Fruit fly (Drosophila melanogaster) whole organism, embryonic: ENCODE data around the gene lute.

Experiments used
- Ada2b ChIP-seq: fragments of 200-800 bp; sonication (Bioruptor generic); IDR thresholded peaks from 2 replicates; pipeline ENCODE4 v1.3.6; 2022; ENCODE audit warnings: missing biosample characterization, missing genetic modification characterization
- Awh ChIP-seq: fragments of 200-800 bp; sonication (Bioruptor generic); IDR thresholded peaks from 2 replicates; pipeline ENCODE4, ENCODE4 v1.3.6; 2022; ENCODE audit warnings: missing biosample characterization, missing genetic modification characterization
- BEAF-32 ChIP-seq: fragments of 200-800 bp; sonication (Bioruptor generic); optimal IDR thresholded peaks from 3 replicates; lab custom pipeline; 2017; ENCODE audit warnings: missing biosample characterization, missing genetic modification characterization, mild to moderate bottlenecking, moderate library complexity, missing genetic modification reagents
- Bdp1 ChIP-seq: fragments of 200-800 bp; sonication (Bioruptor generic); optimal IDR thresholded peaks from 3 replicates; lab custom pipeline; 2016; ENCODE audit warnings: missing biosample characterization, missing genetic modification characterization
- Blimp-1 ChIP-seq: fragments of 200-800 bp; sonication (Bioruptor generic); optimal IDR thresholded peaks from 3 replicates; lab custom pipeline; 2018; ENCODE audit warnings: missing biosample characterization, missing genetic modification characterization, mild to moderate bottlenecking, moderate library complexity, missing genetic modification reagents
- BtbVII ChIP-seq: fragments of 200-800 bp; sonication (Bioruptor generic); optimal IDR thresholded peaks from 3 replicates; lab custom pipeline; 2017; ENCODE audit warnings: missing biosample characterization, mild to moderate bottlenecking, missing genetic modification characterization
- Bteb2 ChIP-seq: fragments of 200-800 bp; sonication (Bioruptor generic); optimal IDR thresholded peaks from 2 replicates; lab custom pipeline; 2016; ENCODE audit warnings: missing biosample characterization, missing genetic modification characterization
- CG10209 ChIP-seq: fragments of 200-800 bp; sonication (Bioruptor generic); optimal IDR thresholded peaks from 3 replicates; lab custom pipeline; 2017; ENCODE audit warnings: missing biosample characterization, mild to moderate bottlenecking, missing genetic modification characterization, missing genetic modification reagents
- CG12071 ChIP-seq: fragments of 200-800 bp; sonication (Bioruptor generic); optimal IDR thresholded peaks from 3 replicates; lab custom pipeline; 2018; ENCODE audit warnings: missing biosample characterization, mild to moderate bottlenecking, missing genetic modification characterization
- CG13123 ChIP-seq: fragments of 200-800 bp; sonication (Bioruptor generic); optimal IDR thresholded peaks from 2 replicates; lab custom pipeline; 2016; ENCODE audit warnings: missing biosample characterization, missing genetic modification characterization
- CG13287 ChIP-seq: fragments of 200-800 bp; sonication (Bioruptor generic); IDR thresholded peaks from 2 replicates; pipeline ENCODE4 v1.3.6; 2022; ENCODE audit warnings: missing biosample characterization, missing genetic modification characterization; ENCODE audit not compliant: partially characterized antibody
- CG14710 ChIP-seq: fragments of 200-800 bp; sonication (Bioruptor generic); optimal IDR thresholded peaks from 3 replicates; lab custom pipeline; 2019; ENCODE audit warnings: missing biosample characterization, mild to moderate bottlenecking, missing genetic modification characterization, moderate library complexity
- CG1647 ChIP-seq: fragments of 200-800 bp; sonication (Bioruptor generic); optimal IDR thresholded peaks from 3 replicates; lab custom pipeline; 2016; ENCODE audit warnings: missing biosample characterization, missing genetic modification characterization
- CG16863 ChIP-seq: fragments of 200-800 bp; sonication (Bioruptor generic); optimal IDR thresholded peaks from 3 replicates; lab custom pipeline; 2016; ENCODE audit warnings: missing biosample characterization, missing genetic modification characterization
- CG17802 ChIP-seq: fragments of 200-800 bp; sonication (Bioruptor generic); optimal IDR thresholded peaks from 2 replicates; lab custom pipeline; 2018; ENCODE audit warnings: missing biosample characterization, mild to moderate bottlenecking, missing genetic modification characterization, moderate library complexity
- CG18262 ChIP-seq: fragments of 200-800 bp; optimal IDR thresholded peaks from 3 replicates; lab custom pipeline; 2019; ENCODE audit warnings: missing biosample characterization, mild to moderate bottlenecking, missing genetic modification characterization, moderate library complexity
- CG18476 ChIP-seq: fragments of 200-800 bp; sonication (Bioruptor generic); optimal IDR thresholded peaks from 2 replicates; lab custom pipeline; 2016; ENCODE audit warnings: missing biosample characterization, mild to moderate bottlenecking, missing genetic modification characterization
- CG31224 ChIP-seq: fragments of 200-800 bp; sonication (Bioruptor generic); IDR thresholded peaks from 2 replicates; pipeline ENCODE4 v1.3.6; 2022; ENCODE audit warnings: missing biosample characterization, missing genetic modification characterization
- CG34224 ChIP-seq: fragments of 200-800 bp; sonication (Bioruptor generic); IDR thresholded peaks from 3 replicates; pipeline ENCODE4 v1.3.6; 2022; ENCODE audit warnings: missing biosample characterization, missing genetic modification characterization; ENCODE audit not compliant: partially characterized antibody
- CG3838 ChIP-seq: fragments of 200-800 bp; sonication (Bioruptor generic); optimal IDR thresholded peaks from 3 replicates; lab custom pipeline; 2016; ENCODE audit warnings: missing biosample characterization, missing genetic modification characterization
- CG42726 ChIP-seq: fragments of 200-800 bp; sonication (Bioruptor generic); IDR thresholded peaks from 2 replicates; pipeline ENCODE4 v1.3.6; 2022; ENCODE audit warnings: missing biosample characterization, missing genetic modification characterization; ENCODE audit not compliant: partially characterized antibody
- CG4424 ChIP-seq: fragments of 200-800 bp; sonication (Bioruptor generic); optimal IDR thresholded peaks from 3 replicates; lab custom pipeline; 2016; ENCODE audit warnings: missing biosample characterization, missing genetic modification characterization
- CG4820 ChIP-seq: fragments of 200-800 bp; sonication (Bioruptor generic); optimal IDR thresholded peaks from 3 replicates; lab custom pipeline; 2016; ENCODE audit warnings: missing biosample characterization, missing genetic modification characterization
- CG8924 ChIP-seq: fragments of 200-800 bp; optimal IDR thresholded peaks from 3 replicates; lab custom pipeline; 2019; ENCODE audit warnings: missing biosample characterization, mild to moderate bottlenecking, missing genetic modification characterization, moderate library complexity
- D19A ChIP-seq: fragments of 200-800 bp; optimal IDR thresholded peaks from 3 replicates; lab custom pipeline; 2019; ENCODE audit warnings: missing biosample characterization, mild to moderate bottlenecking, missing genetic modification characterization, moderate library complexity
- Dref ChIP-seq: fragments of 200-800 bp; sonication (Bioruptor generic); IDR thresholded peaks from 2 replicates; pipeline ENCODE4 v1.3.6; 2022; ENCODE audit warnings: missing biosample characterization, missing genetic modification characterization
- Ets65A ChIP-seq: fragments of 200-800 bp; sonication (Bioruptor generic); peaks from one replicate; lab custom pipeline; 2016; ENCODE audit warnings: missing biosample characterization, missing genetic modification characterization
- HmgZ ChIP-seq: fragments of 200-800 bp; sonication (Bioruptor generic); optimal IDR thresholded peaks from 2 replicates; lab custom pipeline; 2018; ENCODE audit warnings: missing biosample characterization, mild to moderate bottlenecking, missing genetic modification characterization
- Neu2 ChIP-seq: fragments of 200-800 bp; sonication (Bioruptor generic); optimal IDR thresholded peaks from 3 replicates; lab custom pipeline; 2016; ENCODE audit warnings: missing biosample characterization, missing genetic modification characterization, borderline replicate concordance
- Ravus ChIP-seq: fragments of 200-800 bp; sonication (Bioruptor generic); IDR thresholded peaks from 2 replicates; pipeline ENCODE4 v1.3.6; 2022; ENCODE audit warnings: missing biosample characterization, missing genetic modification characterization
- Rfx ChIP-seq: fragments of 200-800 bp; sonication (Bioruptor generic); IDR thresholded peaks from 2 replicates; pipeline ENCODE4 v1.3.6; 2022; ENCODE audit warnings: missing biosample characterization, missing genetic modification characterization
- Xrp1 ChIP-seq: fragments of 200-800 bp; sonication (Bioruptor generic); IDR thresholded peaks from 2 replicates; pipeline ENCODE4 v1.3.6; 2022; ENCODE audit warnings: missing biosample characterization, missing genetic modification characterization
- ab ChIP-seq: fragments of 200-800 bp; sonication (Bioruptor generic); optimal IDR thresholded peaks from 2 replicates; lab custom pipeline; 2016; ENCODE audit warnings: missing biosample characterization, missing genetic modification characterization
- cwo ChIP-seq: fragments of 200-800 bp; sonication (Bioruptor generic); optimal IDR thresholded peaks from 3 replicates; lab custom pipeline; 2017; ENCODE audit warnings: missing biosample characterization, missing genetic modification characterization, mild to moderate bottlenecking, moderate library complexity, missing genetic modification reagents
- disco-r ChIP-seq: fragments of 200-800 bp; sonication (Bioruptor generic); optimal IDR thresholded peaks from 2 replicates; lab custom pipeline; 2016; ENCODE audit warnings: missing biosample characterization, missing genetic modification characterization
- dpn ChIP-seq, 2 experiments: fragments of 200-800 bp; sonication (Bioruptor generic); optimal IDR thresholded peaks; 3 replicates each; lab custom pipeline; 2016; ENCODE audit warnings: missing biosample characterization in 2 of 2, missing genetic modification characterization in 2 of 2
- dysf ChIP-seq: fragments of 200-800 bp; sonication (Bioruptor generic); IDR thresholded peaks from 3 replicates; pipeline ENCODE4 v1.3.6; 2022; ENCODE audit warnings: missing biosample characterization, missing genetic modification characterization
- gfzf ChIP-seq: fragments of 200-800 bp; sonication (Bioruptor generic); optimal IDR thresholded peaks from 2 replicates; lab custom pipeline; 2016; ENCODE audit warnings: missing biosample characterization, mild to moderate bottlenecking, missing genetic modification characterization, moderate library complexity
- gsb-n ChIP-seq: fragments of 200-800 bp; sonication (Bioruptor generic); optimal IDR thresholded peaks from 3 replicates; lab custom pipeline; 2018; ENCODE audit warnings: missing biosample characterization, mild to moderate bottlenecking, missing genetic modification characterization
- ken ChIP-seq: fragments of 200-800 bp; sonication (Bioruptor generic); IDR thresholded peaks from 3 replicates; pipeline ENCODE4 v1.3.6; 2022; ENCODE audit warnings: missing biosample characterization, missing genetic modification characterization
- knrl ChIP-seq: fragments of 200-800 bp; sonication (Bioruptor generic); IDR thresholded peaks from 3 replicates; pipeline ENCODE4 v1.3.6; 2022; ENCODE audit warnings: missing biosample characterization, missing genetic modification characterization; ENCODE audit not compliant: partially characterized antibody
- lola ChIP-seq, 3 experiments: fragments of >200 bp in 2 of 3; fragments of 200-800 bp in 1 of 3; sonication (Bioruptor generic) in 1 of 3; optimal IDR thresholded peaks; 2 replicates each; lab custom pipeline; 2017 to 2019; ENCODE audit warnings: missing biosample characterization in 3 of 3, missing genetic modification characterization in 3 of 3, mild to moderate bottlenecking in 1 of 3, moderate library complexity in 1 of 3
- mam ChIP-seq: fragments of 200-800 bp; sonication (Bioruptor generic); optimal IDR thresholded peaks from 3 replicates; lab custom pipeline; 2016; ENCODE audit warnings: missing biosample characterization, missing genetic modification characterization
- mld ChIP-seq: fragments of 200-800 bp; sonication (Bioruptor generic); IDR thresholded peaks from 3 replicates; pipeline ENCODE4 v1.3.6; 2022; ENCODE audit warnings: missing biosample characterization, missing genetic modification characterization; ENCODE audit not compliant: partially characterized antibody
- nom ChIP-seq: fragments of 200-800 bp; sonication (Bioruptor generic); optimal IDR thresholded peaks from 2 replicates; lab custom pipeline; 2017; ENCODE audit warnings: missing biosample characterization, missing genetic modification characterization, mild to moderate bottlenecking, moderate library complexity, missing genetic modification reagents
- repo ChIP-seq: fragments of 200-800 bp; sonication (Bioruptor generic); optimal IDR thresholded peaks from 2 replicates; lab custom pipeline; 2016; ENCODE audit warnings: missing biosample characterization, missing genetic modification characterization
- slp2 ChIP-seq: fragments of 200-800 bp; sonication (Bioruptor generic); optimal IDR thresholded peaks from 2 replicates; lab custom pipeline; 2016; ENCODE audit warnings: missing biosample characterization, missing genetic modification characterization
- tap ChIP-seq: fragments of 200-800 bp; optimal IDR thresholded peaks from 3 replicates; lab custom pipeline; 2019; ENCODE audit warnings: missing biosample characterization, mild to moderate bottlenecking, missing genetic modification characterization, moderate library complexity
- z ChIP-seq: fragments of 200-800 bp; sonication (Bioruptor generic); IDR thresholded peaks from 3 replicates; pipeline ENCODE4 v1.3.6; 2022; ENCODE audit warnings: missing biosample characterization, missing genetic modification characterization

Gene lute

DNA sequence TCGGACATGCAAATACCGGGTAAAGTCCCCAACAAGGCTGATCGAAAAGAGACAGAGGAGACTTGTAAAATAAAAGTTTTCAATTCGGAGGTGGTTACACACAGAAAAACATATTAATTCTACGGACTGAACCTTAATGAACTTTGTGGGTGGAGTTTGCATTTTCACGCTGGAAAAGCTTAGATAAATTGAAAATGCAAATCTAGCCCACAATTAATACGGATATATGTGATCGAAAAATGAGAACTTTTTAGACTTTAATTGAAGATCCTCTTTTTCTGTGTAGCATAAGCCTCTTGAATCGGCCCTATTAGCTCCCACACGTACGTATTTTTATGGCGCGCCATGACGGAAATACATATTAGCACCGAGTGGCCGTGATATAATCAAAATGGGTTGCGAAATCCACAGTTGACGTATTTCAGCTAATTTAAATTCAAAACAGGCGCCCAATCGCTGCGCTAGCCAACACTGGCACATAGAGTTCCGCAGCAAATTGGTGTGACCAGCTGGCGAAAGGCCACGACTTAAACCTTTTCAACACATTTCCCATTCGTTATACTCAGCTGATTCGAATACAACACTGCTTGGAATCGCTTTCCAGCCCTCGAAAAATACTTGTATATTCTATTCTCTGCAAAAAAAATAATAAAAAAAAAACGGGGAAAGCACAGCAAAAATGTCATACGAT, 5.7 kb downstream of the lute start (continued):
- peak; percentile 64 for TF ChIP-seq Xrp1 (GFP tag; lab: Robert Waterston, UW)
- peak; percentile 39; the same call in 1 of the 3 replicates for TF ChIP-seq knrl (GFP tag; lab: Robert Waterston, UW)
- TF ChIP-seq dysf (GFP tag; lab: Robert Waterston, UW) = peak; percentile 79
- TF ChIP-seq CG31224 (GFP tag; lab: Robert Waterston, UW) = no peak
- peak; percentile 47 for TF ChIP-seq nom (GFP tag; lab: Kevin White, UChicago)
- TF ChIP-seq CG12071 = peak; percentile 23
- TF ChIP-seq repo (GFP tag; lab: Kevin White, UChicago) = peak; percentile 58
- TF ChIP-seq gsb-n (tag; lab: Kevin White, UChicago) = peak; percentile 95
- peak; percentile 41; the same call in 1 of the 2 replicates for TF ChIP-seq Dref (GFP tag; lab: Robert Waterston, UW)
- peak; percentile 53 for TF ChIP-seq BEAF-32 (GFP tag; lab: Kevin White, UChicago)
- peak; percentile 64 for TF ChIP-seq CG14710 (tag; lab: Kevin White, UChicago)
- TF ChIP-seq mam (GFP tag; lab: Kevin White, UChicago) = peak; percentile 84
- TF ChIP-seq cwo (GFP tag; lab: Kevin White, UChicago) = peak; percentile 64
- TF ChIP-seq Bdp1 = peak; percentile 59
- TF ChIP-seq tap (tag; lab: Kevin White, UChicago) = no peak
- TF ChIP-seq Ada2b (GFP tag; lab: Robert Waterston, UW) = peak; percentile 72
- peak; percentile 33 for TF ChIP-seq CG8924 (tag; lab: Kevin White, UChicago)
- TF ChIP-seq CG13287 = peak; percentile 64
- TF ChIP-seq CG1647 (GFP tag; lab: Kevin White, UChicago) = peak; percentile 64
- no peak for TF ChIP-seq lola (GFP tag; optimal IDR thresholded peaks at IDR 0.05; lab: Kevin White, UChicago)
- peak; percentile 65 for TF ChIP-seq HmgZ (tag; lab: Kevin White, UChicago)
- TF ChIP-seq CG13123 (GFP tag; lab: Kevin White, UChicago) = no peak
- peak; percentile 9 for TF ChIP-seq CG17802 (tag; lab: Kevin White, UChicago)
- TF ChIP-seq Neu2 = no peak
- TF ChIP-seq ab (GFP tag; lab: Kevin White, UChicago) = no peak
- TF ChIP-seq slp2 (GFP tag; lab: Kevin White, UChicago) = no peak
- TF ChIP-seq z = no peak
- peak; percentile 70 for TF ChIP-seq Rfx (GFP tag; lab: Robert Waterston, UW)
- TF ChIP-seq CG4424 = peak; percentile 22
- no peak for TF ChIP-seq CG10209 (GFP tag; lab: Kevin White, UChicago)
- TF ChIP-seq CG42726 = no peak
- peak; percentile 98 for TF ChIP-seq Ets65A
- no peak for TF ChIP-seq Awh (GFP tag; lab: Robert Waterston, UW)
- TF ChIP-seq CG4820 (GFP tag; lab: Kevin White, UChicago) = peak; percentile 15
- TF ChIP-seq CG18476 (GFP tag; lab: Kevin White, UChicago) = no peak
- TF ChIP-seq BtbVII (GFP tag; lab: Kevin White, UChicago) = peak; percentile 31
- TF ChIP-seq disco-r (GFP tag; lab: Kevin White, UChicago) = no peak
- TF ChIP-seq ken (GFP tag; lab: Robert Waterston, UW) = peak; percentile 74
- peak; percentile 28 for TF ChIP-seq CG18262 (tag; lab: Kevin White, UChicago)
- TF ChIP-seq Bteb2 (GFP tag; lab: Kevin White, UChicago) = peak; percentile 60
- TF ChIP-seq mld (GFP tag; lab: Robert Waterston, UW) = no peak
- no peak for TF ChIP-seq Ravus (GFP tag; lab: Robert Waterston, UW)
- TF ChIP-seq CG3838 (GFP tag; lab: Kevin White, UChicago) = no peak
- TF ChIP-seq dpn (GFP tag; optimal IDR thresholded peaks at IDR 0.05; lab: Kevin White, UChicago) = peak; percentile 58 to 77
- TF ChIP-seq CG34224 = peak; percentile 40; the same call in 1 of the 3 replicates
- TF ChIP-seq Blimp-1 (GFP tag; lab: Kevin White, UChicago) = peak; percentile 21
- TF ChIP-seq gfzf (GFP tag; lab: Kevin White, UChicago) = peak; percentile 84
- TF ChIP-seq CG16863 (GFP tag; lab: Kevin White, UChicago) = peak; percentile 46
- TF ChIP-seq D19A = peak; percentile 12
